Worm (Caenorhabditis elegans) whole organism, young adult: ENCODE data around the gene Y52E8A.3.
A peak's percentile ranks its signal among the peaks of the same experiment; 100 is the strongest.

Experiments used
- B0261.1 ChIP-seq: sonication (generic microtip); optimal IDR thresholded peaks from 2 replicates; lab custom pipeline; 2016; ENCODE audit warnings: mild to moderate bottlenecking, missing genetic modification characterization, moderate library complexity, missing compliant biosample characterization
- B0336.3 ChIP-seq: fragments of 200-800 bp; sonication (Bioruptor generic); IDR thresholded peaks from 2 replicates; pipeline ENCODE4 v1.3.6; 2022; ENCODE audit warnings: missing genetic modification characterization, missing compliant biosample characterization
- C06A6.2 ChIP-seq: fragments of 200-800 bp; sonication (Bioruptor generic); conservative IDR thresholded peaks from 2 replicates; pipeline ENCODE4 v1.3.6; 2022; ENCODE audit warnings: missing genetic modification characterization, missing compliant biosample characterization
- D2030.7 ChIP-seq: fragments of 200-800 bp; sonication (Bioruptor generic); IDR thresholded peaks from 2 replicates; pipeline ENCODE4 v1.3.6; 2022; ENCODE audit warnings: missing genetic modification reagents, missing genetic modification characterization, missing compliant biosample characterization
- F10E7.11 ChIP-seq: sonication (generic microtip); optimal IDR thresholded peaks from 2 replicates; lab custom pipeline; 2017; ENCODE audit warnings: mild to moderate bottlenecking, missing genetic modification characterization, moderate library complexity, missing compliant biosample characterization
- F23B12.7 ChIP-seq: sonication (generic microtip); optimal IDR thresholded peaks from 2 replicates; lab custom pipeline; 2017; ENCODE audit warnings: missing genetic modification characterization, mild to moderate bottlenecking, missing compliant biosample characterization, antibody characterized with exemption, moderate library complexity; ENCODE audit not compliant: insufficient read depth
- F37B4.10 ChIP-seq: fragments of 200-800 bp; sonication (Bioruptor generic); IDR thresholded peaks from 2 replicates; pipeline ENCODE4 v1.3.6; 2022; ENCODE audit warnings: missing genetic modification characterization, missing compliant biosample characterization
- F49E8.2 ChIP-seq: sonication (generic microtip); optimal IDR thresholded peaks from 3 replicates; lab custom pipeline; 2017; ENCODE audit warnings: missing genetic modification characterization, mild to moderate bottlenecking, missing compliant biosample characterization, antibody characterized with exemption, moderate library complexity; ENCODE audit not compliant: insufficient read depth
- F57A8.1 ChIP-seq: fragments of 200-800 bp; sonication (Bioruptor generic); optimal IDR thresholded peaks from 2 replicates; lab custom pipeline; 2018; ENCODE audit warnings: mild to moderate bottlenecking, missing genetic modification characterization, moderate library complexity, missing compliant biosample characterization
- Y53G8AR.9 ChIP-seq: fragments of 200-800 bp; sonication (Bioruptor generic); conservative IDR thresholded peaks from 2 replicates; pipeline ENCODE4 v1.3.6; 2022; ENCODE audit warnings: missing genetic modification reagents, missing genetic modification characterization, missing compliant biosample characterization
- Y95B8A.8 ChIP-seq: fragments of 200-800 bp; sonication (Bioruptor generic); IDR thresholded peaks from 2 replicates; pipeline ENCODE4 v1.3.6; 2022; ENCODE audit warnings: missing genetic modification reagents, missing genetic modification characterization, missing compliant biosample characterization
- ZK185.1 ChIP-seq: sonication (generic microtip); optimal IDR thresholded peaks from 2 replicates; lab custom pipeline; 2016; ENCODE audit warnings: mild to moderate bottlenecking, missing genetic modification characterization, missing compliant biosample characterization; ENCODE audit not compliant: poor library complexity, severe bottlenecking
- akir-1 ChIP-seq: fragments of 200-800 bp; sonication (Bioruptor generic); optimal IDR thresholded peaks from 2 replicates; lab custom pipeline; 2018; ENCODE audit warnings: mild to moderate bottlenecking, missing genetic modification characterization, moderate library complexity, missing compliant biosample characterization
- aptf-2 ChIP-seq: fragments of 200-800 bp; sonication (Bioruptor generic); conservative IDR thresholded peaks from 2 replicates; pipeline ENCODE4 v1.3.6; 2022; ENCODE audit warnings: missing genetic modification reagents, missing genetic modification characterization, missing compliant biosample characterization
- aptf-3 ChIP-seq: fragments of 200-800 bp; sonication (Bioruptor generic); IDR thresholded peaks from 2 replicates; pipeline ENCODE4 v1.3.6; 2022; ENCODE audit warnings: missing genetic modification characterization, missing compliant biosample characterization
- attf-3 ChIP-seq: fragments of 200-800 bp; sonication (Bioruptor generic); conservative IDR thresholded peaks from 2 replicates; pipeline ENCODE4 v1.3.6; 2022; ENCODE audit warnings: missing genetic modification reagents, missing genetic modification characterization, missing compliant biosample characterization
- bed-2 ChIP-seq: fragments of 200-800 bp; sonication (Bioruptor generic); IDR thresholded peaks from 2 replicates; pipeline ENCODE4 v1.3.6; 2022; ENCODE audit warnings: missing genetic modification reagents, missing genetic modification characterization, missing compliant biosample characterization
- ceh-100 ChIP-seq: fragments of 200-800 bp; sonication (Bioruptor generic); IDR thresholded peaks from 2 replicates; pipeline ENCODE4 v1.3.6; 2022; ENCODE audit warnings: missing genetic modification reagents, missing genetic modification characterization, missing compliant biosample characterization
- ceh-58 ChIP-seq: fragments of 200-800 bp; sonication (Bioruptor generic); IDR thresholded peaks from 2 replicates; pipeline ENCODE4 v1.3.6; 2022; ENCODE audit warnings: missing genetic modification characterization, missing compliant biosample characterization
- chd-7 ChIP-seq: sonication (generic microtip); optimal IDR thresholded peaks from 2 replicates; lab custom pipeline; 2016; ENCODE audit warnings: mild to moderate bottlenecking, missing genetic modification characterization, moderate library complexity, missing compliant biosample characterization
- dox-1 ChIP-seq: fragments of 200-800 bp; sonication (Bioruptor generic); IDR thresholded peaks from 2 replicates; pipeline ENCODE4 v1.3.6; 2022; ENCODE audit warnings: missing genetic modification reagents, missing genetic modification characterization, missing compliant biosample characterization
- dpff-1 ChIP-seq: sonication (generic microtip); optimal IDR thresholded peaks from 2 replicates; lab custom pipeline; 2017; ENCODE audit warnings: mild to moderate bottlenecking, missing genetic modification characterization, missing compliant biosample characterization
- egl-44 ChIP-seq: fragments of 200-800 bp; sonication (Bioruptor generic); IDR thresholded peaks from 2 replicates; pipeline ENCODE4 v1.3.6; 2022; ENCODE audit warnings: missing genetic modification reagents, missing genetic modification characterization, missing compliant biosample characterization
- him-1 ChIP-seq: sonication (generic microtip); optimal IDR thresholded peaks from 2 replicates; lab custom pipeline; 2016; ENCODE audit warnings: missing genotype, missing genetic modification reagents, missing genetic modification characterization, missing compliant biosample characterization
- hlh-12 ChIP-seq: sonication (generic microtip); optimal IDR thresholded peaks from 2 replicates; lab custom pipeline; 2016; ENCODE audit warnings: missing genetic modification characterization, missing compliant biosample characterization
- hlh-26 ChIP-seq: fragments of 200-800 bp; sonication (Bioruptor generic); conservative IDR thresholded peaks from 2 replicates; pipeline ENCODE4 v1.3.6; 2022; ENCODE audit warnings: missing genetic modification reagents, missing genetic modification characterization, missing compliant biosample characterization
- hmg-20 ChIP-seq: fragments of 200-800 bp; sonication (Bioruptor generic); IDR thresholded peaks from 2 replicates; pipeline ENCODE4 v1.3.6; 2022; ENCODE audit warnings: missing genetic modification reagents, missing genetic modification characterization, missing compliant biosample characterization
- hrde-1 ChIP-seq: sonication (generic microtip); optimal IDR thresholded peaks from 2 replicates; lab custom pipeline; 2016; ENCODE audit warnings: missing genetic modification characterization, mild to moderate bottlenecking, missing compliant biosample characterization, moderate library complexity, missing genotype, missing genetic modification reagents, borderline replicate concordance
- hsf-1 ChIP-seq: fragments of 200-800 bp; sonication (Bioruptor generic); IDR thresholded peaks from 2 replicates; pipeline ENCODE4 v1.3.6; 2022; ENCODE audit warnings: missing genetic modification reagents, missing genetic modification characterization, missing compliant biosample characterization
- lag-1 ChIP-seq: fragments of 200-800 bp; sonication (Bioruptor generic); IDR thresholded peaks from 2 replicates; pipeline ENCODE4 v1.3.6; 2022; ENCODE audit warnings: missing genetic modification reagents, missing genetic modification characterization, missing compliant biosample characterization
- lin-40 ChIP-seq: sonication (generic microtip); optimal IDR thresholded peaks from 2 replicates; lab custom pipeline; 2016; ENCODE audit warnings: missing genetic modification characterization, mild to moderate bottlenecking, missing compliant biosample characterization, missing genotype, missing genetic modification reagents
- lin-54 ChIP-seq: fragments of 200-800 bp; sonication (Bioruptor generic); optimal IDR thresholded peaks from 2 replicates; lab custom pipeline; 2018; ENCODE audit warnings: mild to moderate bottlenecking, missing genetic modification characterization, missing compliant biosample characterization
- lir-1 ChIP-seq: fragments of 200-800 bp; sonication (Bioruptor generic); conservative IDR thresholded peaks from 2 replicates; pipeline ENCODE4 v1.3.6; 2022; ENCODE audit warnings: missing genetic modification reagents, missing genetic modification characterization, missing compliant biosample characterization
- lsy-27 ChIP-seq: sonication (generic microtip); optimal IDR thresholded peaks from 2 replicates; lab custom pipeline; 2017; ENCODE audit warnings: missing genetic modification characterization, mild to moderate bottlenecking, missing compliant biosample characterization, antibody characterized with exemption, missing genotype, borderline replicate concordance; ENCODE audit not compliant: insufficient read depth
- madf-10 ChIP-seq: sonication (generic microtip); optimal IDR thresholded peaks from 2 replicates; lab custom pipeline; 2016; ENCODE audit warnings: mild to moderate bottlenecking, missing genetic modification characterization, missing compliant biosample characterization
- madf-6 ChIP-seq: fragments of 200-800 bp; sonication (Bioruptor generic); IDR thresholded peaks from 2 replicates; pipeline ENCODE4 v1.3.6; 2022; ENCODE audit warnings: missing genetic modification reagents, missing genetic modification characterization, missing compliant biosample characterization
- nfyb-1 ChIP-seq: fragments of 200-800 bp; sonication (Bioruptor generic); IDR thresholded peaks from 2 replicates; pipeline ENCODE4 v1.3.6; 2022; ENCODE audit warnings: missing genetic modification reagents, missing genetic modification characterization, missing compliant biosample characterization
- pbrm-1 ChIP-seq: fragments of 200-800 bp; sonication (Bioruptor generic); IDR thresholded peaks from 2 replicates; pipeline ENCODE4 v1.3.6; 2022; ENCODE audit warnings: missing genetic modification reagents, missing genetic modification characterization, missing compliant biosample characterization
- pha-4 ChIP-seq: fragments of 150-350 bp; sonication (generic microtip); optimal IDR thresholded peaks from 2 replicates; lab custom pipeline; 2014; ENCODE audit warnings: missing biosample characterization, missing genetic modification reagents, missing genetic modification characterization
- rcor-1 ChIP-seq: fragments of 200-800 bp; sonication (Bioruptor generic); IDR thresholded peaks from 2 replicates; pipeline ENCODE4 v1.3.6; 2022; ENCODE audit warnings: missing genetic modification reagents, missing genetic modification characterization, missing compliant biosample characterization
- rec-8 ChIP-seq, 2 experiments: sonication (generic microtip); optimal IDR thresholded peaks; 2 replicates each; lab custom pipeline; 2016; ENCODE audit warnings: mild to moderate bottlenecking in 2 of 2, missing genetic modification characterization in 2 of 2, missing genetic modification reagents in 2 of 2, missing genotype in 2 of 2, missing biosample characterization in 1 of 2, missing compliant biosample characterization in 1 of 2, moderate library complexity in 1 of 2
- repo-1 ChIP-seq: sonication (generic microtip); optimal IDR thresholded peaks from 2 replicates; lab custom pipeline; 2017; ENCODE audit warnings: mild to moderate bottlenecking, missing genetic modification characterization, missing compliant biosample characterization
- sea-2 ChIP-seq: fragments of 200-800 bp; sonication (Bioruptor generic); IDR thresholded peaks from 2 replicates; pipeline ENCODE4 v1.3.6; 2022; ENCODE audit warnings: missing genetic modification characterization, missing compliant biosample characterization
- snpc-1.1 ChIP-seq: sonication (generic microtip); optimal IDR thresholded peaks from 2 replicates; lab custom pipeline; 2017; ENCODE audit warnings: missing genetic modification characterization, mild to moderate bottlenecking, missing compliant biosample characterization, antibody characterized with exemption, moderate library complexity, missing genotype, missing genetic modification reagents; ENCODE audit not compliant: insufficient read depth
- zfh-2 ChIP-seq: fragments of 200-800 bp; sonication (Bioruptor generic); conservative IDR thresholded peaks from 2 replicates; pipeline ENCODE4 v1.3.6; 2022; ENCODE audit warnings: missing genetic modification reagents, missing genetic modification characterization, missing compliant biosample characterization
- ztf-26 ChIP-seq: sonication (generic microtip); optimal IDR thresholded peaks from 2 replicates; lab custom pipeline; 2017; ENCODE audit warnings: missing genetic modification characterization, missing compliant biosample characterization
- ztf-3 ChIP-seq: fragments of 200-800 bp; sonication (Bioruptor generic); optimal IDR thresholded peaks from 2 replicates; lab custom pipeline; 2018; ENCODE audit warnings: mild to moderate bottlenecking, missing genetic modification characterization, missing compliant biosample characterization

Gene Y52E8A.3

DNA sequence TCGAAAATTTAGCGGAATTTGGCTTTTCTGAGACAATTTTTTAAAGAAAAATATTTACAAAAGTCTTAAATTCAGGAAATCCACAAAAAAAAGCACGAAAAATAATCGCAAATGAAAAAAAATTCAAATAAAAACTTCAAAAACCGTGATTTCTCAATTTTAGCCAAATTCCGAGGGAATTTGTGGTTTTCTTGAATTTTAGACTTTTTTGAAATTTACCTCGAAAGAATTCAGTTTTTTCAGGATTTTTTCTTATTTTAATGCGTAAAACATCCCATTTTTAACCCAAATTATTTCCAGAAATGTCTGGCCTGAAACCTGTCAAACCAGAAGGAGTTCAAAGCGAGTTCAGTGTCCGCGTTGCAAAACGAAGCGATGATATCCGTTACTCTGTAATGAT lies 5.5 kb downstream of the Y52E8A.3 start, which contains the start of gene gtf-2F1:
Gene gtf-2F1, plus strand, starts transcription at position 301 of the 400 bp plus-strand sequence.
- no peak for TF ChIP-seq lsy-27 (tag; lab: Kevin White, UChicago)
- TF ChIP-seq repo-1 (tag; lab: Kevin White, UChicago) = no peak
- no peak for TF ChIP-seq pha-4 (tag; lab: Kevin White, UChicago)
- no peak for TF ChIP-seq him-1
- no peak for TF ChIP-seq akir-1 (GFP tag; lab: Kevin White, UChicago)
- no peak for TF ChIP-seq D2030.7 (GFP tag; lab: Robert Waterston, UW)
- TF ChIP-seq nfyb-1 (GFP tag; lab: Robert Waterston, UW) = no peak
- no peak for TF ChIP-seq F49E8.2 (tag; lab: Kevin White, UChicago)
- TF ChIP-seq snpc-1.1 (tag; lab: Kevin White, UChicago) = no peak
- TF ChIP-seq bed-2 (GFP tag; lab: Robert Waterston, UW) = no peak
- TF ChIP-seq attf-3 (GFP tag; lab: Robert Waterston, UW) = no peak
- TF ChIP-seq zfh-2 (GFP tag; lab: Robert Waterston, UW) = no peak
- TF ChIP-seq B0336.3 (GFP tag; lab: Robert Waterston, UW) = no peak
- no peak for TF ChIP-seq F10E7.11 (tag; lab: Kevin White, UChicago)
- no peak for TF ChIP-seq hrde-1
- no peak for TF ChIP-seq rec-8 (tag; optimal IDR thresholded peaks at IDR 0.05; lab: Kevin White, UChicago)
- no peak for TF ChIP-seq dpff-1
- no peak for TF ChIP-seq C06A6.2
- no peak for TF ChIP-seq aptf-2 (GFP tag; lab: Robert Waterston, UW)
- TF ChIP-seq Y95B8A.8 (GFP tag; lab: Robert Waterston, UW) = no peak

DNA sequence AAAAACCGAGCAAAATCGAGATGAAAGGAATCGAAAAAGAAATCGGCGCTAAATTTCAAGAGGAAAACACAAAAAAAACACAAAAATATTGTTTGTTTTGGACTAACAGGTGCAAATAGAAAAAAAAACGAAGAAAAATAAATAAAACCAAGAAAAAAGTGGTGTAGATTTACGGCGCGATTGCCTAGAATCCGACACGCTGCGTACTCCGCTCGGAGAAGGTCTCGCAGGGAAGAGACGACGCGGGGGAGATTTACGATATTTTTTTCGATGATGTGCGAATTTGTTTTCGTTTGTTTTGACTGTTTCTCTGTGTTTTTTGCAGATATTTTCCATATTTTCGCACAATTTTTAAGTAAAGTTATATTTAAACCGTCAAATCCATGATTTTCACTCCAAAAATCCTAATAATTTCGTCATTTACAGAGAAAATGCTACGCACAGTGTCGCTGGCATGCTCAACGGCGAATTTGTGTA lies 7.5 kb downstream of the Y52E8A.3 start, which contains the start of gene sco-1:
Gene sco-1, plus strand, starts transcription at position 427 of the 477 bp plus-strand sequence.
- TF ChIP-seq chd-7 (tag; lab: Kevin White, UChicago) (peak; percentile 56), dox-1 (GFP tag; lab: Robert Waterston, UW) (peak; percentile 95), lin-40 (tag; lab: Kevin White, UChicago) (peak; percentile 93), B0261.1 (tag; lab: Kevin White, UChicago) (peak; percentile 21), F23B12.7 (tag; lab: Kevin White, UChicago) (peak; percentile 72), rcor-1 (peak; percentile 91), hmg-20 (GFP tag; lab: Robert Waterston, UW) (peak; percentile 87), ceh-58 (GFP tag; lab: Robert Waterston, UW) (no peak), ztf-3 (GFP tag; lab: Kevin White, UChicago) (no peak), B0336.3 (GFP tag; lab: Robert Waterston, UW) (peak; percentile 89), F37B4.10 (no peak), lin-54 (peak; percentile 80), lag-1 (no peak), madf-6 (GFP tag; lab: Robert Waterston, UW) (peak; percentile 92), ZK185.1 (no peak), Y53G8AR.9 (peak; percentile 94), madf-10 (tag; lab: Kevin White, UChicago) (peak; percentile 75), zfh-2 (GFP tag; lab: Robert Waterston, UW) (peak; percentile 61), aptf-3 (no peak), ceh-100 (GFP tag; lab: Robert Waterston, UW) (peak; percentile 75), hlh-12 (tag; lab: Kevin White, UChicago) (no peak), egl-44 (GFP tag; lab: Robert Waterston, UW) (peak; percentile 56; the same call in 1 of the 2 replicates), ztf-26 (peak; percentile 81), sea-2 (GFP tag; lab: Robert Waterston, UW) (0 out of 2 replicates have a peak, but pooled peaks have one; percentile 59), F57A8.1 (no peak), pbrm-1 (GFP tag; lab: Robert Waterston, UW) (peak; percentile 89), hsf-1 (GFP tag; lab: Robert Waterston, UW) (peak; percentile 61; the same call in 1 of the 2 replicates), hlh-26 (GFP tag; lab: Robert Waterston, UW) (no peak), lir-1 (GFP tag; lab: Robert Waterston, UW) (peak; percentile 89)
